Fruit fly (Drosophila melanogaster) whole organism, embryonic: Measurements from ENCODE around the gene CG11790.

Experiments used
- ATbp ChIP-seq: fragments of 200-800 bp; sonication (Bioruptor generic); optimal IDR thresholded peaks from 2 replicates; lab custom pipeline; 2017; ENCODE audit warnings: missing biosample characterization, mild to moderate bottlenecking, missing genetic modification characterization, missing genetic modification reagents
- Ada2b ChIP-seq: fragments of 200-800 bp; sonication (Bioruptor generic); IDR thresholded peaks from 2 replicates; pipeline ENCODE4 v1.3.6; 2022; ENCODE audit warnings: missing biosample characterization, missing genetic modification characterization
- Antp ChIP-seq: fragments of 200-800 bp; sonication (Bioruptor generic); optimal IDR thresholded peaks from 3 replicates; lab custom pipeline; 2016; ENCODE audit warnings: missing biosample characterization, missing genetic modification characterization
- Atf3 ChIP-seq: fragments of 200-800 bp; sonication (Bioruptor generic); optimal IDR thresholded peaks from 3 replicates; lab custom pipeline; 2016; ENCODE audit warnings: missing biosample characterization, missing genetic modification characterization
- B-H2 ChIP-seq: fragments of 200-800 bp; sonication (Bioruptor generic); optimal IDR thresholded peaks from 2 replicates; lab custom pipeline; 2018; ENCODE audit warnings: missing biosample characterization, mild to moderate bottlenecking, missing genetic modification characterization
- CG12769 ChIP-seq: fragments of 200-800 bp; sonication (Bioruptor generic); optimal IDR thresholded peaks from 2 replicates; lab custom pipeline; 2019; ENCODE audit warnings: missing biosample characterization, mild to moderate bottlenecking, missing genetic modification characterization, moderate library complexity
- CG13894 ChIP-seq: fragments of 200-800 bp; sonication (Bioruptor generic); optimal IDR thresholded peaks from 3 replicates; lab custom pipeline; 2018; ENCODE audit warnings: missing biosample characterization, mild to moderate bottlenecking, missing genetic modification characterization, moderate library complexity
- CG15011 ChIP-seq: fragments of 200-800 bp; sonication (Bioruptor generic); optimal IDR thresholded peaks from 3 replicates; lab custom pipeline; 2018; ENCODE audit warnings: missing biosample characterization, mild to moderate bottlenecking, missing genetic modification characterization
- CG15479 ChIP-seq: fragments of 200-800 bp; sonication (Bioruptor generic); optimal IDR thresholded peaks from 3 replicates; lab custom pipeline; 2019; ENCODE audit warnings: missing biosample characterization, mild to moderate bottlenecking, missing genetic modification characterization, moderate library complexity
- CG1647 ChIP-seq: fragments of 200-800 bp; sonication (Bioruptor generic); optimal IDR thresholded peaks from 3 replicates; lab custom pipeline; 2016; ENCODE audit warnings: missing biosample characterization, missing genetic modification characterization
- CG17361 ChIP-seq: fragments of 200-800 bp; sonication (Bioruptor generic); IDR thresholded peaks from 3 replicates; pipeline ENCODE4 v1.3.6; 2022; ENCODE audit warnings: missing biosample characterization, missing genetic modification characterization
- CG17802 ChIP-seq: fragments of 200-800 bp; sonication (Bioruptor generic); optimal IDR thresholded peaks from 2 replicates; lab custom pipeline; 2018; ENCODE audit warnings: missing biosample characterization, mild to moderate bottlenecking, missing genetic modification characterization, moderate library complexity
- CG1832 ChIP-seq: fragments of 200-800 bp; sonication (Bioruptor generic); optimal IDR thresholded peaks from 2 replicates; lab custom pipeline; 2017; ENCODE audit warnings: missing biosample characterization, mild to moderate bottlenecking, missing genetic modification characterization, inconsistent platforms
- CG2678 ChIP-seq: fragments of 200-800 bp; sonication (Bioruptor generic); optimal IDR thresholded peaks from 3 replicates; lab custom pipeline; 2019; ENCODE audit warnings: missing biosample characterization, mild to moderate bottlenecking, missing genetic modification characterization, moderate library complexity
- CG30403 ChIP-seq: fragments of 200-800 bp; sonication (Bioruptor generic); optimal IDR thresholded peaks from 3 replicates; lab custom pipeline; 2016; ENCODE audit warnings: missing biosample characterization, missing genetic modification characterization
- CG32532 ChIP-seq: fragments of 200-800 bp; sonication (Bioruptor generic); IDR thresholded peaks from 2 replicates; pipeline ENCODE4 v1.3.6; 2022; ENCODE audit warnings: missing biosample characterization, missing genetic modification characterization
- CG3281 ChIP-seq: fragments of 200-800 bp; sonication (Bioruptor generic); optimal IDR thresholded peaks from 3 replicates; lab custom pipeline; 2017; ENCODE audit warnings: missing biosample characterization, mild to moderate bottlenecking, missing genetic modification characterization
- CG4360 ChIP-seq: fragments of 200-800 bp; sonication (Bioruptor generic); IDR thresholded peaks from 2 replicates; pipeline ENCODE4 v1.3.6; 2022; ENCODE audit warnings: missing biosample characterization, missing genetic modification characterization
- CG43689 ChIP-seq: fragments of 200-800 bp; sonication (Bioruptor generic); IDR thresholded peaks from 2 replicates; pipeline ENCODE4 v1.3.6; 2022; ENCODE audit warnings: missing biosample characterization, missing genetic modification characterization
- CG4707 ChIP-seq: fragments of 200-800 bp; sonication (Bioruptor generic); optimal IDR thresholded peaks from 2 replicates; lab custom pipeline; 2018; ENCODE audit warnings: missing biosample characterization, mild to moderate bottlenecking, missing genetic modification characterization, moderate library complexity
- CG7928 ChIP-seq: fragments of 200-800 bp; sonication (Bioruptor generic); optimal IDR thresholded peaks from 2 replicates; lab custom pipeline; 2017; ENCODE audit warnings: missing biosample characterization, mild to moderate bottlenecking, missing genetic modification characterization
- CG9215 ChIP-seq: fragments of 200-800 bp; sonication (Bioruptor generic); IDR thresholded peaks from 2 replicates; pipeline ENCODE4 v1.3.6; 2022; ENCODE audit warnings: missing biosample characterization, missing genetic modification characterization
- CG9437 ChIP-seq: fragments of 200-800 bp; sonication (Bioruptor generic); optimal IDR thresholded peaks from 2 replicates; lab custom pipeline; 2018; ENCODE audit warnings: missing biosample characterization, mild to moderate bottlenecking, missing genetic modification characterization
- Camta ChIP-seq: fragments of 200-800 bp; sonication (Bioruptor generic); optimal IDR thresholded peaks from 2 replicates; lab custom pipeline; 2016; ENCODE audit warnings: missing biosample characterization, missing genetic modification characterization
- D19A ChIP-seq: fragments of 200-800 bp; optimal IDR thresholded peaks from 3 replicates; lab custom pipeline; 2019; ENCODE audit warnings: missing biosample characterization, mild to moderate bottlenecking, missing genetic modification characterization, moderate library complexity
- D19B ChIP-seq: fragments of 200-800 bp; sonication (Bioruptor generic); optimal IDR thresholded peaks from 2 replicates; lab custom pipeline; 2017; ENCODE audit warnings: missing biosample characterization, mild to moderate bottlenecking, missing genetic modification characterization
- Deaf1 ChIP-seq: fragments of 200-800 bp; optimal IDR thresholded peaks from 3 replicates; lab custom pipeline; 2019; ENCODE audit warnings: missing biosample characterization, mild to moderate bottlenecking, missing genetic modification characterization, moderate library complexity
- Fer2 ChIP-seq: fragments of 200-800 bp; sonication (Bioruptor generic); optimal IDR thresholded peaks from 2 replicates; lab custom pipeline; 2018; ENCODE audit warnings: missing biosample characterization, mild to moderate bottlenecking, missing genetic modification characterization, moderate library complexity
- Med ChIP-seq: fragments of 200-800 bp; sonication (Bioruptor generic); peaks from one replicate; lab custom pipeline; 2016; ENCODE audit warnings: missing biosample characterization, missing genetic modification characterization, mild to moderate bottlenecking, inconsistent platforms, moderate library complexity
- Mes4 ChIP-seq: fragments of 200-800 bp; sonication (Bioruptor generic); optimal IDR thresholded peaks from 2 replicates; lab custom pipeline; 2016; ENCODE audit warnings: missing biosample characterization, missing genetic modification characterization
- PHDP ChIP-seq: fragments of 200-800 bp; sonication (Bioruptor generic); optimal IDR thresholded peaks from 3 replicates; lab custom pipeline; 2018; ENCODE audit warnings: missing biosample characterization, mild to moderate bottlenecking, missing genetic modification characterization, moderate library complexity
- Pdp1 ChIP-seq, 2 experiments: fragments of 200-800 bp; sonication (Bioruptor generic); optimal IDR thresholded peaks; 3 replicates each; lab custom pipeline; 2016; ENCODE audit warnings: missing biosample characterization in 2 of 2, missing genetic modification characterization in 2 of 2, mild to moderate bottlenecking in 1 of 2, moderate library complexity in 1 of 2
- Scr ChIP-seq: fragments of 200-800 bp; sonication (Bioruptor generic); IDR thresholded peaks from 2 replicates; pipeline ENCODE4 v1.3.6; 2022; ENCODE audit warnings: missing biosample characterization, missing genetic modification characterization; ENCODE audit not compliant: partially characterized antibody
- Ssrp ChIP-seq: fragments of 200-800 bp; sonication (Bioruptor generic); optimal IDR thresholded peaks from 2 replicates; lab custom pipeline; 2018; ENCODE audit warnings: missing biosample characterization, mild to moderate bottlenecking, missing genetic modification characterization, moderate library complexity
- Vsx1 ChIP-seq: fragments of 200-800 bp; sonication (Bioruptor generic); optimal IDR thresholded peaks from 2 replicates; lab custom pipeline; 2017; ENCODE audit warnings: missing biosample characterization, mild to moderate bottlenecking, missing genetic modification characterization, missing genetic modification reagents
- aop ChIP-seq: fragments of 200-800 bp; sonication (Bioruptor generic); IDR thresholded peaks from 2 replicates; pipeline ENCODE4 v1.3.6; 2022; ENCODE audit warnings: missing biosample characterization, missing genetic modification characterization
- dati ChIP-seq: fragments of 200-800 bp; sonication (Bioruptor generic); IDR thresholded peaks from 2 replicates; pipeline ENCODE4 v1.3.6; 2022; ENCODE audit warnings: missing biosample characterization, missing genetic modification characterization
- dpn ChIP-seq, 2 experiments: fragments of 200-800 bp; sonication (Bioruptor generic); optimal IDR thresholded peaks; 3 replicates each; lab custom pipeline; 2016; ENCODE audit warnings: missing biosample characterization in 2 of 2, missing genetic modification characterization in 2 of 2
- her ChIP-seq: fragments of 200-800 bp; sonication (Bioruptor generic); optimal IDR thresholded peaks from 2 replicates; lab custom pipeline; 2016; ENCODE audit warnings: missing biosample characterization, missing genetic modification characterization
- kni ChIP-seq: fragments of 200-800 bp; sonication (Bioruptor generic); optimal IDR thresholded peaks from 3 replicates; lab custom pipeline; 2017; ENCODE audit warnings: mild to moderate bottlenecking, missing biosample characterization, missing genetic modification reagents, missing genetic modification characterization
- lab ChIP-seq: fragments of 200-800 bp; sonication (Bioruptor generic); optimal IDR thresholded peaks from 3 replicates; lab custom pipeline; 2017; ENCODE audit warnings: missing biosample characterization, missing genetic modification characterization, mild to moderate bottlenecking, moderate library complexity, missing genetic modification reagents
- nau ChIP-seq: fragments of 200-800 bp; sonication (Bioruptor generic); optimal IDR thresholded peaks from 3 replicates; lab custom pipeline; 2017; ENCODE audit warnings: missing biosample characterization, mild to moderate bottlenecking, missing genetic modification characterization, missing genetic modification reagents
- repo ChIP-seq: fragments of 200-800 bp; sonication (Bioruptor generic); optimal IDR thresholded peaks from 2 replicates; lab custom pipeline; 2016; ENCODE audit warnings: missing biosample characterization, missing genetic modification characterization
- run ChIP-seq: fragments of 200-800 bp; sonication (Bioruptor generic); optimal IDR thresholded peaks from 3 replicates; lab custom pipeline; 2018; ENCODE audit warnings: missing biosample characterization, mild to moderate bottlenecking, missing genetic modification characterization
- sd ChIP-seq: fragments of 200-800 bp; sonication (Bioruptor generic); optimal IDR thresholded peaks from 3 replicates; lab custom pipeline; 2018; ENCODE audit warnings: missing biosample characterization, mild to moderate bottlenecking, missing genetic modification characterization, moderate library complexity
- sens ChIP-seq: fragments of 200-800 bp; sonication (Bioruptor generic); peaks from one replicate; lab custom pipeline; 2016; ENCODE audit warnings: missing biosample characterization, missing genetic modification characterization
- slbo ChIP-seq: fragments of 200-800 bp; sonication (Bioruptor generic); IDR thresholded peaks from 2 replicates; pipeline ENCODE4 v1.3.6; 2022; ENCODE audit warnings: missing biosample characterization, missing genetic modification characterization
- slp2 ChIP-seq: fragments of 200-800 bp; sonication (Bioruptor generic); optimal IDR thresholded peaks from 2 replicates; lab custom pipeline; 2016; ENCODE audit warnings: missing biosample characterization, missing genetic modification characterization
- ttk ChIP-seq: fragments of 200-800 bp; sonication (Bioruptor generic); IDR thresholded peaks from 2 replicates; pipeline ENCODE4 v2.1.2; 2022; ENCODE audit warnings: missing biosample characterization, missing genetic modification characterization
- wek ChIP-seq: fragments of 200-800 bp; sonication (Bioruptor generic); optimal IDR thresholded peaks from 3 replicates; lab custom pipeline; 2018; ENCODE audit warnings: missing biosample characterization, mild to moderate bottlenecking, missing genetic modification characterization, moderate library complexity

CG11790 gene

dm6 chr3R:25004064-25004463 is 43.4 kb upstream of the CG11790 start:
- TF ChIP-seq CG4707 (no peak), sd (tag; lab: Kevin White, UChicago) (peak; percentile 13), CG1832 (GFP tag; lab: Kevin White, UChicago) (no peak), ttk (no peak), PHDP (tag; lab: Kevin White, UChicago) (no peak), CG12769 (peak; percentile 6), sens (GFP tag; lab: Kevin White, UChicago) (peak; percentile 60), Med (peak; percentile 15), ATbp (GFP tag; lab: Kevin White, UChicago) (peak; percentile 27)

- TF ChIP-seq sens (GFP tag; lab: Kevin White, UChicago), result peak; percentile 90
- TF ChIP-seq wek, result no peak
- peak; percentile 68 for TF ChIP-seq slbo
- TF ChIP-seq CG2678, result peak; percentile 69
- peak; percentile 61 for TF ChIP-seq Ada2b (GFP tag; lab: Robert Waterston, UW)
- TF ChIP-seq CG17361, result no peak; the same call in 2 of the 3 replicates
- TF ChIP-seq Vsx1 (GFP tag; lab: Kevin White, UChicago), result no peak
- TF ChIP-seq D19B (GFP tag; lab: Kevin White, UChicago), result no peak
- peak; percentile 23 for TF ChIP-seq Antp
- TF ChIP-seq CG17802, result no peak
- peak; percentile 51 for TF ChIP-seq Mes4 (GFP tag; lab: Kevin White, UChicago)
- no peak for TF ChIP-seq dati (GFP tag; lab: Robert Waterston, UW)
- peak; percentile 10 for TF ChIP-seq CG9437 (GFP tag; lab: Kevin White, UChicago)
- TF ChIP-seq CG15011 (GFP tag; lab: Kevin White, UChicago), result no peak
- peak; percentile 22 for TF ChIP-seq CG3281 (GFP tag; lab: Kevin White, UChicago)
- TF ChIP-seq D19A (tag; lab: Kevin White, UChicago), result no peak
- peak; percentile 50 for TF ChIP-seq Camta (GFP tag; lab: Kevin White, UChicago)
- no peak for TF ChIP-seq CG4360 (GFP tag; lab: Robert Waterston, UW)
- TF ChIP-seq CG30403 (GFP tag; lab: Kevin White, UChicago), result peak; percentile 32
- peak in 1 of 2 experiments; percentile 50 for TF ChIP-seq Pdp1 (GFP tag; optimal IDR thresholded peaks at IDR 0.05; lab: Kevin White, UChicago)
- TF ChIP-seq CG15479 (GFP tag; lab: Kevin White, UChicago), result no peak
- TF ChIP-seq Atf3, result no peak
- no peak for TF ChIP-seq kni (GFP tag; lab: Kevin White, UChicago)
- TF ChIP-seq Deaf1, result no peak
- TF ChIP-seq lab (GFP tag; lab: Kevin White, UChicago), result peak; percentile 75
- TF ChIP-seq run (tag; lab: Kevin White, UChicago), result no peak
- TF ChIP-seq Scr, result no peak
- peak; percentile 45 for TF ChIP-seq repo (GFP tag; lab: Kevin White, UChicago)
- peak; percentile 49 to 70 for TF ChIP-seq dpn (GFP tag; optimal IDR thresholded peaks at IDR 0.05; lab: Kevin White, UChicago)
- no peak for TF ChIP-seq CG13894
- TF ChIP-seq her (GFP tag; lab: Kevin White, UChicago), result no peak
- no peak for TF ChIP-seq CG32532 (GFP tag; lab: Robert Waterston, UW)
- TF ChIP-seq CG7928 (GFP tag; lab: Kevin White, UChicago), result no peak
- TF ChIP-seq aop, result no peak
- TF ChIP-seq CG43689 (GFP tag; lab: Robert Waterston, UW), result 0 out of 2 replicates have a peak, but pooled peaks have one; percentile 14
- peak; percentile 30 for TF ChIP-seq CG1647 (GFP tag; lab: Kevin White, UChicago)
- TF ChIP-seq B-H2, result no peak
- peak; percentile 30 for TF ChIP-seq Ssrp (tag; lab: Kevin White, UChicago)
- TF ChIP-seq nau (GFP tag; lab: Kevin White, UChicago), result no peak
- TF ChIP-seq slp2 (GFP tag; lab: Kevin White, UChicago), result no peak
- 0 out of 2 replicates have a peak, but pooled peaks have one; percentile 13 for TF ChIP-seq CG9215 (GFP tag; lab: Robert Waterston, UW)
- TF ChIP-seq Fer2 (tag; lab: Kevin White, UChicago), result no peak
Observed at dm6 chr3R:25004763-25005162, 42.7 kb upstream of the CG11790 start.
